Worm (Caenorhabditis elegans): Measurements from ENCODE around the gene C53A3.3.
"Not testable (repeated sequence)": the region's sequence is repeated elsewhere in the genome, so short reads cannot be mapped to it uniquely, and the experiment has no call there.

Gene C53A3.3

DNA sequence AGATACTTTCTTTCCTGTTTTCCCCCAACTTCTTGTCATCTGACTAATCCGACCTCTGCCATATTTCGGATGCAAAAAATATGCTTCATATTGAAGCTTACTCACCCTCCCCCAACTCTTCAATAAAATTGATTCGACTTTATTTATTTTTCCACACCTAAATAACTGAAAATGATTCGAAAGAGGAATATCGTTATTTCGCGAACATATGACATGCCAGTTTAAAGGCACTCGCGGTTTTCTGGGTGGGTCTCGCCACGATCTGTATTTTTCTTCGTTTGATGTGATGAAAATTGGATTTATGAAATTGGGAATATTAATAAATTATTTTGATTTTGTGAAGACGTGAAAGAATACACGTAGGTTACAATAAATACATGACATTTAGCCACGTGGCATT is 15.3 kb downstream of the C53A3.3 start, which contains the start of gene F44E7.3:
Gene F44E7.3, plus strand, starts transcription at position 319 of the 400 bp plus-strand sequence.
- no peak for TF ChIP-seq fos-1 (tag; optimal IDR thresholded peaks at IDR 0.05)
- peak; percentile 53 for TF ChIP-seq ama-1 (optimal IDR thresholded peaks at IDR 0.05)

ce11 chrV:5772503-5772902 is 16.2 kb downstream of the C53A3.3 start:
- no peak for TF ChIP-seq nhr-77 (tag; optimal IDR thresholded peaks at IDR 0.05)
- no peak for TF ChIP-seq nhr-12 (tag; optimal IDR thresholded peaks at IDR 0.05)
- no peak for TF ChIP-seq mdl-1 (tag; optimal IDR thresholded peaks at IDR 0.05)
- no peak for TF ChIP-seq aly-2 (tag; optimal IDR thresholded peaks at IDR 0.05)
- TF ChIP-seq elt-3 (tag; optimal IDR thresholded peaks at IDR 0.05), result no peak
- no peak for TF ChIP-seq F13H6.1 (tag; optimal IDR thresholded peaks at IDR 0.05)
- no peak for TF ChIP-seq lin-39 (tag; optimal IDR thresholded peaks at IDR 0.05)
- no peak for TF ChIP-seq R02D3.7 (tag; optimal IDR thresholded peaks at IDR 0.05)
- no peak for TF ChIP-seq lsy-2 (tag; optimal IDR thresholded peaks at IDR 0.05)
- TF ChIP-seq ceh-16 (tag; optimal IDR thresholded peaks at IDR 0.05), result no peak

DNA sequence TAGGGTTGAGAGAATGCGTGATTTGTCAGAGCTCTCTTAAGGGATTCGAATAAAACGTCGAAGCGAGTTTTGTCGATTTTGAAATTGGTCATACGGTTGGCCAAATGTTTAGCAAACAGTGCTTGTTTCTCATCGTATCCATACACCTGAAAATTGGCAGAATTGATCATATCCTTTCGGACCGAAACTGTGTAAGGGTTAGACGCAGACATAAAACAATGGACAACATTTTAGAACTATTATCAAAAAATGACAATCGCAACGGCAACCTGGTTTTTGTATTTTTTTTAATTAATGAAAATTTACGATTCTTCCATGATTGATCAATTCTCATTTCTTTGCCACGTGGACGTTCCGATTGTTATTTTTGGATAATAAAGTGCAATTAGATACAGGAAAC is 17.8 kb downstream of the C53A3.3 start:
- TF ChIP-seq mbf-1 (tag; optimal IDR thresholded peaks at IDR 0.05) (no peak), fos-1 (tag; optimal IDR thresholded peaks at IDR 0.05) (no peak), snpc-4 (tag; optimal IDR thresholded peaks at IDR 0.05) (no peak), unc-55 (GFP tag; optimal IDR thresholded peaks at IDR 0.05) (no peak), lin-11 (tag; optimal IDR thresholded peaks at IDR 0.05) (no peak), nhr-129 (tag; optimal IDR thresholded peaks at IDR 0.05) (no peak), ama-1 (optimal IDR thresholded peaks at IDR 0.05) (no peak), nhr-25 (tag; optimal IDR thresholded peaks at IDR 0.05) (no peak), nhr-6 (tag; optimal IDR thresholded peaks at IDR 0.05) (no peak), elt-1 (tag; optimal IDR thresholded peaks at IDR 0.05) (no peak), ztf-11 (tag; optimal IDR thresholded peaks at IDR 0.05) (no peak), sem-4 (tag; optimal IDR thresholded peaks at IDR 0.05) (no peak)

ce11 chrV:5776941-5777340 is 20.6 kb downstream of the C53A3.3 start, which contains the start of gene F44E7.4:
TSS of gene F44E7.4 (minus strand) at chrV:5776953.
- TF ChIP-seq lin-13 (GFP tag; optimal IDR thresholded peaks at IDR 0.05), result peak; percentile 50
- TF ChIP-seq gmeb-1 (tag; optimal IDR thresholded peaks at IDR 0.05), result peak; percentile 3
- peak; percentile 64 for TF ChIP-seq unc-55 (GFP tag; optimal IDR thresholded peaks at IDR 0.05)
- peak; percentile 11 for TF ChIP-seq sma-9 (GFP tag; optimal IDR thresholded peaks at IDR 0.05)
- not testable (repeated sequence) for TF ChIP-seq sma-9 (tag; optimal IDR thresholded peaks at IDR 0.05)
- TF ChIP-seq nhr-129 (tag; optimal IDR thresholded peaks at IDR 0.05), result peak; percentile 52
- TF ChIP-seq F13H6.1 (tag; optimal IDR thresholded peaks at IDR 0.05), result peak; percentile 53
- peak; percentile 59 for TF ChIP-seq C34F6.9 (tag; optimal IDR thresholded peaks at IDR 0.05)
- peak; percentile 2 for TF ChIP-seq nhr-25 (tag; optimal IDR thresholded peaks at IDR 0.05)
- peak; percentile 32 for TF ChIP-seq crh-2 (tag; optimal IDR thresholded peaks at IDR 0.05)
- TF ChIP-seq lsy-2 (tag; optimal IDR thresholded peaks at IDR 0.05), result peak in 1 of 2 experiments; percentile 59
- peak; percentile 19 for TF ChIP-seq sma-3 (GFP tag; optimal IDR thresholded peaks at IDR 0.05)

- TF ChIP-seq fos-1 (tag; optimal IDR thresholded peaks at IDR 0.05) (peak; percentile 44), nhr-6 (tag; optimal IDR thresholded peaks at IDR 0.05) (no peak), R02D3.7 (tag; optimal IDR thresholded peaks at IDR 0.05) (no peak), sma-9 (GFP tag; optimal IDR thresholded peaks at IDR 0.05) (peak; percentile 43), sma-9 (tag; optimal IDR thresholded peaks at IDR 0.05) (no peak), Y55F3AM.14 (GFP tag; optimal IDR thresholded peaks at IDR 0.05) (no peak), C34F6.9 (tag; optimal IDR thresholded peaks at IDR 0.05) (peak; percentile 44), alr-1 (tag; optimal IDR thresholded peaks at IDR 0.05) (no peak), elt-1 (tag; optimal IDR thresholded peaks at IDR 0.05) (no peak), F13H6.1 (tag; optimal IDR thresholded peaks at IDR 0.05) (peak; percentile 34), lsy-2 (tag; optimal IDR thresholded peaks at IDR 0.05) (peak in 1 of 2 experiments; percentile 43), nhr-129 (tag; optimal IDR thresholded peaks at IDR 0.05) (peak; percentile 98), peb-1 (tag; optimal IDR thresholded peaks at IDR 0.05) (no peak), unc-55 (GFP tag; optimal IDR thresholded peaks at IDR 0.05) (peak; percentile 29)
Observed at ce11 chrV:5779984-5780383, 23.7 kb downstream of the C53A3.3 start.

DNA sequence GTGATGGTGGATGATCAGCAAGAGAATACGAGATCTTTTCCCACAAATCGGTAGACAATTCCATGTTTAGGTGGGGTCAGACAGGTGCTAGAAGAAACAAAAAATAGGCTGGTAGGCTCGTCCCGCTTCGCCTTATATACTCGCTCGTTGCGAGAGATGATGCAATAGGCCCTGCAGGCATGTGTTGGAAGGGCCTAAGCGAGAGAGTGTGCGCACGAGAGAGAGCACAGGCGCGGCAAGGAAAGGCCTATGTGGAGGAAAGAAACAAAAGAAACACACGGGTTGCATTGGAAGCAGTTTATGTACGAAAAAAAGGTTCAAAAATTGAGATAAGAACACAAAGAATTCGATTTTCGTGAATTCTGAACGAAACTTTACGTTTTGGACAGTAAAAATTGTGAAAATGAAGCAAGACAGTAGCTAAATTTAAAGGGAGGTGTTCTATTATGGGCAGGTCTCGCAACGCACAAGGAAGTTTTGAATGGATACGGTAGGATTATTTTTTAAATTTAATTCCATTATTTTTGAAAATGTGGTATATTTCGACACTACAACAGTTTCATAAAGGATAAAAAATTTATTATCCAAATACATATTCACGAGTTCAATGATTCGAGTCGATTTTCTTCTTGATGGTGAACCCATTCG is 24.5 kb downstream of the C53A3.3 start, which contains the start of gene F44E7.5:
Gene F44E7.5, minus strand, starts transcription at position 210 of the 648 bp plus-strand sequence.
- peak; percentile 60 for TF ChIP-seq sma-3 (GFP tag; optimal IDR thresholded peaks at IDR 0.05)
- peak; percentile 74 for TF ChIP-seq C34F6.9 (tag; optimal IDR thresholded peaks at IDR 0.05)
- no peak for TF ChIP-seq unc-39 (tag; optimal IDR thresholded peaks at IDR 0.05)
- TF ChIP-seq egl-27 (tag; optimal IDR thresholded peaks at IDR 0.05), result no peak
- peak; percentile 39 for TF ChIP-seq F13H6.1 (tag; optimal IDR thresholded peaks at IDR 0.05)
- TF ChIP-seq ztf-4 (tag; optimal IDR thresholded peaks at IDR 0.05), result no peak
- TF ChIP-seq fos-1 (tag; optimal IDR thresholded peaks at IDR 0.05), result peak; percentile 91
- TF ChIP-seq Y55F3AM.14 (GFP tag; optimal IDR thresholded peaks at IDR 0.05), result peak; percentile 43
- TF ChIP-seq nhr-25 (tag; optimal IDR thresholded peaks at IDR 0.05), result peak; percentile 78
- peak; percentile 5 to 69 for TF ChIP-seq lsy-2 (tag; optimal IDR thresholded peaks at IDR 0.05)
- TF ChIP-seq nhr-10 (tag; optimal IDR thresholded peaks at IDR 0.05), result no peak
- TF ChIP-seq blmp-1 (tag; optimal IDR thresholded peaks at IDR 0.05; ENCODE audit: insufficient read depth), result peak; percentile 37
- TF ChIP-seq nhr-21 (tag; optimal IDR thresholded peaks at IDR 0.05), result peak; percentile 57
- TF ChIP-seq nhr-237 (tag; optimal IDR thresholded peaks at IDR 0.05), result no peak
- peak; percentile 61 to 76 for TF ChIP-seq mdl-1 (tag; optimal IDR thresholded peaks at IDR 0.05)
- TF ChIP-seq unc-55 (GFP tag; optimal IDR thresholded peaks at IDR 0.05), result peak; percentile 62
- peak; percentile 81 for TF ChIP-seq crh-2 (tag; optimal IDR thresholded peaks at IDR 0.05)
- peak; percentile 70 for TF ChIP-seq lin-13 (GFP tag; optimal IDR thresholded peaks at IDR 0.05)
- peak; percentile 100 for TF ChIP-seq nhr-129 (tag; optimal IDR thresholded peaks at IDR 0.05)
- TF ChIP-seq gmeb-1 (tag; optimal IDR thresholded peaks at IDR 0.05), result peak; percentile 65
- peak; percentile 72 for TF ChIP-seq sma-9 (GFP tag; optimal IDR thresholded peaks at IDR 0.05)
- no peak for TF ChIP-seq sma-9 (tag; optimal IDR thresholded peaks at IDR 0.05)
- peak; percentile 40 for TF ChIP-seq snpc-4 (tag; optimal IDR thresholded peaks at IDR 0.05)

Measured in whole organism, L2 larva.